Worm (Caenorhabditis elegans): ENCODE data around the gene srg-8.

DNA sequence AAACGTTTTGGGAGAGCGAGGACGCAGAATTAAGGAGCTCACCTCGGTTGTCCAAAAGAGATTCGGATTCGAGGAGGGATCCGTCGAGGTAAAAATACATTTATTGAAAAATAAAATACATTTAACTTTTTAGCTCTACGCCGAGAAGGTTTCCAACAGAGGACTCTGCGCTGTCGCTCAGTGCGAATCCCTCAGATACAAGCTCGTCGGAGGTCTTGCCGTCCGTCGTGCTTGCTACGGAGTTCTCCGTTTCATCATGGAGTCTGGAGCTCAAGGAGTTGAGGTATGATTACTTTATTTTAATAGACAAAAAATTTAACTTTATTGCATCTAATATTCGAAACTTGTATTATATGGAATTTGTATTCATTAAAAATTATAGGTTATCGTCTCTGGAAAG, 47.6 kb downstream of the srg-8 start:
- no peak for TF ChIP-seq lin-39 (tag; optimal IDR thresholded peaks at IDR 0.05)
- no peak for TF ChIP-seq egl-27 (tag; optimal IDR thresholded peaks at IDR 0.05)
- no peak for TF ChIP-seq fkh-10 (GFP tag; optimal IDR thresholded peaks at IDR 0.05)
- no peak for TF ChIP-seq ztf-11 (tag; optimal IDR thresholded peaks at IDR 0.05)
- TF ChIP-seq ceh-82 (tag; optimal IDR thresholded peaks at IDR 0.05) = no peak
- TF ChIP-seq ets-5 (GFP tag; IDR thresholded peaks at IDR 0.05) = no peak

Measured in whole organism, L1 larva.